Fruit fly (Drosophila melanogaster) whole organism: ENCODE results near the gene Sk1.

Experiments
- EcR ChIP-seq, 2 experiments: fragments of >200 bp; optimal IDR thresholded peaks; 2 replicates each; lab custom pipeline; 2017; ENCODE audit warnings: missing biosample characterization in 2 of 2, missing genetic modification characterization in 2 of 2, missing genetic modification reagents in 2 of 2
- pan ChIP-seq: fragments of >200 bp; optimal IDR thresholded peaks from 2 replicates; lab custom pipeline; 2017
- psq ChIP-seq: fragments of >200 bp; optimal IDR thresholded peaks from 2 replicates; lab custom pipeline; 2017
- usp ChIP-seq: fragments of >200 bp; optimal IDR thresholded peaks from 2 replicates; lab custom pipeline; 2017; ENCODE audit warnings: missing biosample characterization, missing genetic modification characterization, mixed read lengths

- TF ChIP-seq usp (GFP tag; lab: Kevin White, UChicago) (no peak), psq (no peak), pan (lab: Kevin White, UChicago) (no peak), EcR (GFP tag; optimal IDR thresholded peaks at IDR 0.05; lab: Kevin White, UChicago) (no peak)
Measured at dm6 chrX:11468304-11468703, 26.0 kb downstream of the Sk1 start.
